Worm (Caenorhabditis elegans) whole organism, L4/young adult: Measurements from ENCODE around the gene ssp-33.
"Not testable (repeated sequence)": the region's sequence is repeated elsewhere in the genome, so short reads cannot be mapped to it uniquely, and the experiment has no call there.

Experiments
- W03F9.2 ChIP-seq: fragments of 150-350 bp; optimal IDR thresholded peaks from 2 replicates; lab custom pipeline; 2014; ENCODE audit warnings: missing biosample characterization, missing genetic modification characterization
- dao-5 ChIP-seq: sonication (generic microtip); optimal IDR thresholded peaks from 2 replicates; lab custom pipeline; 2016; ENCODE audit warnings: missing genotype, missing genetic modification characterization, moderate library complexity, missing compliant biosample characterization
- him-1 ChIP-seq: sonication (generic microtip); optimal IDR thresholded peaks from 2 replicates; lab custom pipeline; 2016; ENCODE audit warnings: missing genotype, missing genetic modification reagents, missing genetic modification characterization, missing compliant biosample characterization

- TF ChIP-seq him-1 (tag; lab: Kevin White, UChicago); dao-5 (tag; lab: Kevin White, UChicago); W03F9.2: not testable (repeated sequence)
These were observed 39.2 kb downstream of the ssp-33 start, which contains the start of gene nspa-10 for ce11 chrV:14750357-14750756.
